Worm (Caenorhabditis elegans): Measurements from ENCODE around the gene srz-18.

DNA sequence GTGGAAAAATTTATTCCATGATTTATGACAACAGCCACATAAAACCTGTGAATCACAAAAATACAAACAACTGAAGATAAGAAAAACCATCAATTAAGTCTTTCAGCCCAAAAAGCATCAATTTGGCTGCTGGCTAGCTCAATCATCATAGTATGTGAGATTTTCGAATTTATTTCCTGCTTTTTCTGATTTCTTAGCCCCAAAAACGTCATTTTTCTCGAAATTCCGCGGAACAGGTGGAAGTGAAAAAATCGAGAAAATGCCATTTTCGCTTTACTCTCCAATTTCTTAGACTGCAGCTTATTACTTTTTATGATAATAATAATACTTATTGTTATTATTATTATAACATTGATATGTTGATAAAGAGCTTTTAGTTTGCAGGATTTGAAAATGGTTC is 15.4 kb downstream of the srz-18 start, which contains the start of gene srxa-15:
- TF ChIP-seq lsy-2 (tag; optimal IDR thresholded peaks at IDR 0.05) (no peak), pha-4 (tag; optimal IDR thresholded peaks at IDR 0.05) (no peak)

Measured in whole organism, mixed stage, embryonic.